Fruit fly (Drosophila melanogaster): ENCODE results near the gene hzg.

DNA sequence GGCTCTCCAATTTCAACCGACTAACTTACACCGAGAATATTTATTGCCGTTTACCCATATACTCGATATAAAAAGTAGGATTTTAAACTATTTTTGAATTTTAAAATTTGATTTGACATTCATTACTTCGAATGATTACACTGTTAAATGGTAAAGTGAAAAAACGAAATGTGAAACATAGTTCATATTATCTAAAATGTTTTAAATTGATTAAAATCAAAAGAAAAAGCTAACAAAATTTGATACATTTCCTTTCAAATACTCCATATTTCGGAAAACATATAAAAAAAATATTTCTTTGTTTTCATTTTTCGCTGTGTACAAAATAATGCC lies 13.7 kb upstream of the hzg start:
- TF ChIP-seq toe (GFP tag; optimal IDR thresholded peaks at IDR 0.05) (no peak), Mnt (GFP tag; optimal IDR thresholded peaks at IDR 0.05) (no peak), CG33017 (tag; optimal IDR thresholded peaks at IDR 0.05) (no peak), Clk (GFP tag; optimal IDR thresholded peaks at IDR 0.05) (no peak), tj (GFP tag; optimal IDR thresholded peaks at IDR 0.05) (no peak), Hr96 (GFP tag; optimal IDR thresholded peaks at IDR 0.05) (no peak), bab1 (GFP tag; optimal IDR thresholded peaks at IDR 0.05) (no peak)
